Worm (Caenorhabditis elegans): ENCODE results near the gene T28C12.15.

ce11 chrV:6346906-6347305, 25.3 kb upstream of the T28C12.15 start:
- no peak for TF ChIP-seq zip-4 (GFP tag; optimal IDR thresholded peaks at IDR 0.05)
- no peak for TF ChIP-seq blmp-1 (tag; optimal IDR thresholded peaks at IDR 0.05)
- TF ChIP-seq efl-3 (GFP tag; optimal IDR thresholded peaks at IDR 0.05), result no peak
